Fruit fly (Drosophila melanogaster) whole organism, embryonic: ENCODE results near the gene lva.

Source experiments
- Abd-B ChIP-seq: fragments of 200-800 bp; sonication (Bioruptor generic); optimal IDR thresholded peaks from 2 replicates; lab custom pipeline; 2018; ENCODE audit warnings: missing biosample characterization, mild to moderate bottlenecking, missing genetic modification characterization, moderate library complexity
- Ada2b ChIP-seq: fragments of 200-800 bp; sonication (Bioruptor generic); IDR thresholded peaks from 2 replicates; pipeline ENCODE4 v1.3.6; 2022; ENCODE audit warnings: missing biosample characterization, missing genetic modification characterization
- CG11504 ChIP-seq: fragments of 200-800 bp; sonication (Bioruptor generic); optimal IDR thresholded peaks from 3 replicates; lab custom pipeline; 2019; ENCODE audit warnings: missing biosample characterization, mild to moderate bottlenecking, missing genetic modification characterization, moderate library complexity
- CG13894 ChIP-seq: fragments of 200-800 bp; sonication (Bioruptor generic); optimal IDR thresholded peaks from 3 replicates; lab custom pipeline; 2018; ENCODE audit warnings: missing biosample characterization, mild to moderate bottlenecking, missing genetic modification characterization, moderate library complexity
- CG14860 ChIP-seq: fragments of 200-800 bp; sonication (Bioruptor generic); IDR thresholded peaks from 3 replicates; pipeline ENCODE4 v1.3.6; 2022; ENCODE audit warnings: missing biosample characterization, missing genetic modification characterization; ENCODE audit not compliant: partially characterized antibody
- CG15011 ChIP-seq: fragments of 200-800 bp; sonication (Bioruptor generic); optimal IDR thresholded peaks from 3 replicates; lab custom pipeline; 2018; ENCODE audit warnings: missing biosample characterization, mild to moderate bottlenecking, missing genetic modification characterization
- CG15514 ChIP-seq: fragments of 200-800 bp; sonication (Bioruptor generic); optimal IDR thresholded peaks from 3 replicates; lab custom pipeline; 2017; ENCODE audit warnings: missing biosample characterization, missing genetic modification characterization, mild to moderate bottlenecking, moderate library complexity, missing genetic modification reagents
- CG16863 ChIP-seq: fragments of 200-800 bp; sonication (Bioruptor generic); optimal IDR thresholded peaks from 3 replicates; lab custom pipeline; 2016; ENCODE audit warnings: missing biosample characterization, missing genetic modification characterization
- CG18011 ChIP-seq: fragments of 200-800 bp; sonication (Bioruptor generic); optimal IDR thresholded peaks from 2 replicates; lab custom pipeline; 2017; ENCODE audit warnings: missing biosample characterization, missing genetic modification characterization, mild to moderate bottlenecking, moderate library complexity, missing genotype
- CG2712 ChIP-seq: fragments of 200-800 bp; optimal IDR thresholded peaks from 3 replicates; lab custom pipeline; 2019; ENCODE audit warnings: missing biosample characterization, mild to moderate bottlenecking, missing genetic modification characterization, moderate library complexity
- CG34376 ChIP-seq: fragments of 200-800 bp; sonication (Bioruptor generic); optimal IDR thresholded peaks from 2 replicates; lab custom pipeline; 2018; ENCODE audit warnings: missing biosample characterization, mild to moderate bottlenecking, missing genetic modification characterization
- CG34422 ChIP-seq: fragments of 200-800 bp; sonication (Bioruptor generic); IDR thresholded peaks from 3 replicates; pipeline ENCODE4 v1.3.6; 2022; ENCODE audit warnings: missing biosample characterization, missing genetic modification characterization
- CG6791 ChIP-seq: fragments of 200-800 bp; sonication (Bioruptor generic); IDR thresholded peaks from 3 replicates; pipeline ENCODE4 v1.3.6; 2022; ENCODE audit warnings: missing biosample characterization, missing genetic modification characterization; ENCODE audit not compliant: partially characterized antibody
- CG8388 ChIP-seq: fragments of 200-800 bp; sonication (Bioruptor generic); optimal IDR thresholded peaks from 2 replicates; lab custom pipeline; 2019; ENCODE audit warnings: missing biosample characterization, mild to moderate bottlenecking, missing genetic modification characterization, moderate library complexity
- CG9727 ChIP-seq: fragments of 200-800 bp; sonication (Bioruptor generic); optimal IDR thresholded peaks from 3 replicates; lab custom pipeline; 2017; ENCODE audit warnings: missing biosample characterization, mild to moderate bottlenecking, missing genetic modification characterization
- CoRest ChIP-seq: fragments of 200-800 bp; sonication (Bioruptor generic); optimal IDR thresholded peaks from 3 replicates; lab custom pipeline; 2018; ENCODE audit warnings: missing biosample characterization, mild to moderate bottlenecking, missing genetic modification characterization, moderate library complexity
- Deaf1 ChIP-seq: fragments of 200-800 bp; optimal IDR thresholded peaks from 3 replicates; lab custom pipeline; 2019; ENCODE audit warnings: missing biosample characterization, mild to moderate bottlenecking, missing genetic modification characterization, moderate library complexity
- Dp ChIP-seq: fragments of 200-800 bp; sonication (Bioruptor generic); optimal IDR thresholded peaks from 2 replicates; lab custom pipeline; 2018; ENCODE audit warnings: missing biosample characterization, mild to moderate bottlenecking, missing genetic modification characterization, moderate library complexity
- E2f2 ChIP-seq: fragments of 200-800 bp; sonication (Bioruptor generic); IDR thresholded peaks from 2 replicates; pipeline ENCODE4 v1.3.6; 2022; ENCODE audit warnings: missing biosample characterization, missing genetic modification characterization
- Med ChIP-seq: fragments of 200-800 bp; sonication (Bioruptor generic); peaks from one replicate; lab custom pipeline; 2016; ENCODE audit warnings: missing biosample characterization, missing genetic modification characterization, mild to moderate bottlenecking, inconsistent platforms, moderate library complexity
- Opbp ChIP-seq: fragments of 200-800 bp; sonication (Bioruptor generic); IDR thresholded peaks from 3 replicates; pipeline ENCODE4 v1.3.6; 2022; ENCODE audit warnings: missing biosample characterization, missing genetic modification characterization; ENCODE audit not compliant: partially characterized antibody
- Xrp1 ChIP-seq: fragments of 200-800 bp; sonication (Bioruptor generic); IDR thresholded peaks from 2 replicates; pipeline ENCODE4 v1.3.6; 2022; ENCODE audit warnings: missing biosample characterization, missing genetic modification characterization
- aop ChIP-seq: fragments of 200-800 bp; sonication (Bioruptor generic); IDR thresholded peaks from 2 replicates; pipeline ENCODE4 v1.3.6; 2022; ENCODE audit warnings: missing biosample characterization, missing genetic modification characterization
- dmrt99B ChIP-seq: fragments of 200-800 bp; sonication (Bioruptor generic); optimal IDR thresholded peaks from 2 replicates; lab custom pipeline; 2018; ENCODE audit warnings: missing biosample characterization, mild to moderate bottlenecking, missing genetic modification characterization, moderate library complexity
- dysf ChIP-seq: fragments of 200-800 bp; sonication (Bioruptor generic); IDR thresholded peaks from 3 replicates; pipeline ENCODE4 v1.3.6; 2022; ENCODE audit warnings: missing biosample characterization, missing genetic modification characterization
- ewg ChIP-seq: fragments of 200-800 bp; sonication (Bioruptor generic); optimal IDR thresholded peaks from 3 replicates; lab custom pipeline; 2017; ENCODE audit warnings: mild to moderate bottlenecking, missing biosample characterization, missing genetic modification reagents, missing genetic modification characterization
- gem ChIP-seq: fragments of 200-800 bp; sonication (Bioruptor generic); optimal IDR thresholded peaks from 2 replicates; lab custom pipeline; 2019; ENCODE audit warnings: missing biosample characterization, mild to moderate bottlenecking, missing genetic modification characterization, moderate library complexity
- grau ChIP-seq: fragments of 200-800 bp; optimal IDR thresholded peaks from 3 replicates; lab custom pipeline; 2019; ENCODE audit warnings: missing biosample characterization, mild to moderate bottlenecking, missing genetic modification characterization, moderate library complexity
- jing ChIP-seq: fragments of 200-800 bp; sonication (Bioruptor generic); optimal IDR thresholded peaks from 2 replicates; lab custom pipeline; 2018; ENCODE audit warnings: missing biosample characterization, mild to moderate bottlenecking, missing genetic modification characterization
- lola ChIP-seq, 3 experiments: fragments of >200 bp in 2 of 3; fragments of 200-800 bp in 1 of 3; sonication (Bioruptor generic) in 1 of 3; optimal IDR thresholded peaks; 2 replicates each; lab custom pipeline; 2017 to 2019; ENCODE audit warnings: missing biosample characterization in 3 of 3, missing genetic modification characterization in 3 of 3, mild to moderate bottlenecking in 1 of 3, moderate library complexity in 1 of 3
- nmo ChIP-seq: fragments of 200-800 bp; sonication (Bioruptor generic); optimal IDR thresholded peaks from 2 replicates; lab custom pipeline; 2018; ENCODE audit warnings: missing biosample characterization, mild to moderate bottlenecking, missing genetic modification characterization, moderate library complexity
- pan ChIP-seq, 4 experiments: fragments of >200 bp in 3 of 4; fragments of 200-800 bp in 1 of 4; sonication (Bioruptor generic) in 1 of 4; optimal IDR thresholded peaks in 3 of 4; IDR thresholded peaks in 1 of 4; 2 replicates each; pipeline versions ENCODE4 v1.3.6 to Lab custom; 2017 to 2022; ENCODE audit warnings: missing biosample characterization in 2 of 4, missing genetic modification characterization in 2 of 4, mixed read lengths in 1 of 4
- prd ChIP-seq, 3 experiments: fragments of >200 bp in 2 of 3; fragments of 200-800 bp in 1 of 3; sonication (Bioruptor generic) in 1 of 3; optimal IDR thresholded peaks in 2 of 3; IDR thresholded peaks in 1 of 3; 2 replicates in 2 of 3; 3 replicates in 1 of 3; pipeline versions ENCODE4 v1.3.6 to Lab custom; 2017 to 2022; ENCODE audit warnings: missing biosample characterization in 1 of 3, missing genetic modification characterization in 1 of 3
- pzg ChIP-seq: fragments of 200-800 bp; sonication (Bioruptor generic); optimal IDR thresholded peaks from 3 replicates; lab custom pipeline; 2018; ENCODE audit warnings: missing biosample characterization, mild to moderate bottlenecking, missing genetic modification characterization, moderate library complexity
- schlank ChIP-seq: fragments of 200-800 bp; sonication (Bioruptor generic); optimal IDR thresholded peaks from 2 replicates; lab custom pipeline; 2018; ENCODE audit warnings: missing biosample characterization, mild to moderate bottlenecking, missing genetic modification characterization
- scrt ChIP-seq: fragments of 200-800 bp; sonication (Bioruptor generic); optimal IDR thresholded peaks from 2 replicates; lab custom pipeline; 2018; ENCODE audit warnings: missing biosample characterization, mild to moderate bottlenecking, missing genetic modification characterization, moderate library complexity
- seq ChIP-seq: fragments of 200-800 bp; sonication (Bioruptor generic); IDR thresholded peaks from 2 replicates; pipeline ENCODE4 v1.3.6; 2022; ENCODE audit warnings: missing biosample characterization, missing genetic modification characterization
- slp2 ChIP-seq: fragments of 200-800 bp; sonication (Bioruptor generic); optimal IDR thresholded peaks from 2 replicates; lab custom pipeline; 2016; ENCODE audit warnings: missing biosample characterization, missing genetic modification characterization
- so ChIP-seq: fragments of 200-800 bp; sonication (Bioruptor generic); IDR thresholded peaks from 3 replicates; pipeline ENCODE4 v1.3.6; 2022; ENCODE audit warnings: missing biosample characterization, missing genetic modification characterization
- unc-4 ChIP-seq: fragments of 200-800 bp; sonication (Bioruptor generic); IDR thresholded peaks from 2 replicates; pipeline ENCODE4 v1.3.6; 2022; ENCODE audit warnings: missing biosample characterization, missing genetic modification characterization; ENCODE audit not compliant: partially characterized antibody

Gene lva

dm6 chrX:3931669-3932068, 33.5 kb downstream of the lva start (continued):
- TF ChIP-seq CoRest (tag; lab: Kevin White, UChicago) (peak; percentile 17), jing (GFP tag; lab: Kevin White, UChicago) (peak; percentile 5), prd (optimal IDR thresholded peaks at IDR 0.05; lab: Kevin White, UChicago) (no peak), prd (GFP tag; IDR thresholded peaks at IDR 0.05; lab: Robert Waterston, UW) (peak; percentile 65; the same call in 2 of the 3 replicates), CG8388 (GFP tag; lab: Kevin White, UChicago) (peak; percentile 28), schlank (no peak), pan (optimal IDR thresholded peaks at IDR 0.05; lab: Kevin White, UChicago) (no peak), pan (GFP tag; optimal IDR thresholded peaks at IDR 0.05 in 1 of 2, IDR thresholded peaks at IDR 0.05 in 1 of 2) (no peak), gem (tag; lab: Kevin White, UChicago) (peak; percentile 55), Ada2b (peak; percentile 40; the same call in 1 of the 2 replicates), CG16863 (GFP tag; lab: Kevin White, UChicago) (no peak), dmrt99B (tag; lab: Kevin White, UChicago) (peak; percentile 61), Xrp1 (peak; percentile 21; the same call in 1 of the 2 replicates), grau (tag; lab: Kevin White, UChicago) (peak; percentile 37), CG34376 (no peak), CG11504 (tag; lab: Kevin White, UChicago) (peak; percentile 59), CG15011 (GFP tag; lab: Kevin White, UChicago) (no peak), CG2712 (peak; percentile 32), Abd-B (GFP tag; lab: Kevin White, UChicago) (no peak), Opbp (GFP tag; lab: Robert Waterston, UW) (no peak), Deaf1 (tag; lab: Kevin White, UChicago) (no peak), nmo (peak; percentile 28), E2f2 (GFP tag; lab: Robert Waterston, UW) (no peak), aop (GFP tag; lab: Robert Waterston, UW) (no peak), slp2 (GFP tag; lab: Kevin White, UChicago) (no peak), lola (GFP tag; optimal IDR thresholded peaks at IDR 0.05; lab: Kevin White, UChicago) (peak in 1 of 3 experiments; percentile 18), dysf (GFP tag; lab: Robert Waterston, UW) (0 out of 3 replicates have a peak, but pooled peaks have one; percentile 31), Med (GFP tag; lab: Kevin White, UChicago) (peak; percentile 68)
- TF ChIP-seq, all 482 proteins: peak for 81

- TF ChIP-seq CG6791 (no peak), so (GFP tag; lab: Robert Waterston, UW) (no peak), Dp (GFP tag; lab: Kevin White, UChicago) (peak; percentile 1), ewg (no peak), unc-4 (GFP tag; lab: Robert Waterston, UW) (0 out of 2 replicates have a peak, but pooled peaks have one; percentile 23), Med (GFP tag; lab: Kevin White, UChicago) (peak; percentile 68), CG13894 (peak; percentile 13), seq (peak; percentile 25; the same call in 1 of the 2 replicates), CG18011 (GFP tag; lab: Kevin White, UChicago) (peak; percentile 56), CG14860 (no peak), CG15514 (GFP tag; lab: Kevin White, UChicago) (peak; percentile 63), CG9727 (GFP tag; lab: Kevin White, UChicago) (no peak), pzg (peak; percentile 18), scrt (GFP tag; lab: Kevin White, UChicago) (peak; percentile 97), CG34422 (0 out of 3 replicates have a peak, but pooled peaks have one; percentile 7), Deaf1 (tag; lab: Kevin White, UChicago) (peak; percentile 97)
Measured at dm6 chrX:3930528-3931251, 34.4 kb downstream of the lva start, which contains the start of gene CG42541. TSS of gene CG42541 (minus strand) at chrX:3930578.
